Worm (Caenorhabditis elegans) whole organism, L4 larva: ENCODE results near the gene Y17G7B.21.

Experiments
- F10B5.3 ChIP-seq: sonication (generic microtip); optimal IDR thresholded peaks from 2 replicates; lab custom pipeline; 2016; ENCODE audit warnings: mild to moderate bottlenecking, missing genetic modification characterization, missing compliant biosample characterization
- ces-1 ChIP-seq: fragments of 150-350 bp; sonication (generic microtip); optimal IDR thresholded peaks from 4 replicates; lab custom pipeline; 2014; ENCODE audit warnings: missing biosample characterization, missing genetic modification reagents, missing genetic modification characterization
- hif-1 ChIP-seq, 2 experiments: sonication (generic microtip); optimal IDR thresholded peaks; 2 replicates each; lab custom pipeline; 2016 to 2017; ENCODE audit warnings: missing compliant biosample characterization in 2 of 2, missing genetic modification characterization in 2 of 2, missing genetic modification reagents in 2 of 2, missing genotype in 2 of 2, mild to moderate bottlenecking in 1 of 2
- mdl-1 ChIP-seq, 2 experiments: fragments of 150-350 bp in 1 of 2; sonication (generic microtip) in 1 of 2; optimal IDR thresholded peaks; 2 replicates each; lab custom pipeline; 2014 to 2017; ENCODE audit warnings: missing biosample characterization in 2 of 2, missing genetic modification characterization in 2 of 2
- skn-1 ChIP-seq: fragments of 150-350 bp; optimal IDR thresholded peaks from 2 replicates; lab custom pipeline; 2014; ENCODE audit warnings: missing biosample characterization, missing genetic modification characterization
- unc-62 ChIP-seq, 3 experiments: fragments of 150-350 bp in 1 of 3; sonication (generic microtip); optimal IDR thresholded peaks in 2 of 3; peaks in 1 of 3; 1 replicate in 1 of 3; 2 replicates in 2 of 3; lab custom pipeline; 2014 to 2017; ENCODE audit warnings: missing biosample characterization in 3 of 3, missing genetic modification characterization in 3 of 3, missing genetic modification reagents in 3 of 3, missing genotype in 1 of 3

DNA sequence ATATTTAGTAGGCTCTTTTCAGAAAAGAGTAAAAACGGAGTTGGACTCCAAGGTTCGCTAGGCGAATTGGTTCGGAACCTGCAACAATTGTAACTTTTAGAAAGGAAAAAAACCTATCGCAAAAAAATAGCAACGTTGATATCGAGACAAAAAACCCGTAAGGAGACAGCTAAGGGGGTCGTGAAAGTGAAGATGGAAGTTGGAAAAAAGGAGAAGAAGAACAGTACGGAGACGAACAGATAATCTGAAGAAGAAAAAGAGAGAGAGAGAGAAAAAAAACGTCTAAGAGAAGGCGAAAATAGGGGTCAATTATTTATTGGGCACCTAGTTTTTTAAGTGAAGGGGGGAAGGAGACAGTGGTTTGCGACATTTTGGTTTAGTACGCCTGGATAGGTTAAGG lies 42.2 kb downstream of the Y17G7B.21 start, which contains the start of gene lin-29:
- TF ChIP-seq F10B5.3 (tag; lab: Kevin White, UChicago) (no peak), unc-62 (GFP tag; optimal IDR thresholded peaks at IDR 0.05 in 1 of 2; lab: Kevin White, UChicago) (peak in 1 of 2 experiments; percentile 66), unc-62 (tag; optimal IDR thresholded peaks at IDR 0.05; lab: Kevin White, UChicago) (no peak), hif-1 (tag; optimal IDR thresholded peaks at IDR 0.05; lab: Kevin White, UChicago) (no peak), mdl-1 (tag; optimal IDR thresholded peaks at IDR 0.05; lab: Kevin White, UChicago) (no peak), skn-1 (tag; lab: Kevin White, UChicago) (no peak), ces-1 (GFP tag; lab: Kevin White, UChicago) (no peak)
